Worm (Caenorhabditis elegans) whole organism, L1 larva: ENCODE measurements around the gene bre-3.
A peak's percentile ranks its signal among the peaks of the same experiment; 100 is the strongest.

Experiments used
- ama-1 ChIP-seq: fragments of 150-350 bp; optimal IDR thresholded peaks from 2 replicates; lab custom pipeline; 2014
- ceh-82 ChIP-seq, 3 experiments: fragments of 150-350 bp in 1 of 3; sonication (generic microtip) in 2 of 3; optimal IDR thresholded peaks; 2 replicates each; lab custom pipeline; 2014 to 2017; ENCODE audit warnings: missing biosample characterization in 3 of 3, missing genetic modification characterization in 3 of 3
- ets-5 ChIP-seq: fragments of 200-800 bp; sonication (Bioruptor generic); IDR thresholded peaks from 2 replicates; pipeline ENCODE4 v1.3.6; 2022; ENCODE audit warnings: missing genetic modification characterization, missing compliant biosample characterization
- mep-1 ChIP-seq: fragments of 150-350 bp; optimal IDR thresholded peaks from 2 replicates; lab custom pipeline; 2014; ENCODE audit warnings: missing biosample characterization, missing genetic modification characterization
- nhr-71 ChIP-seq: sonication (generic microtip); optimal IDR thresholded peaks from 2 replicates; lab custom pipeline; 2016; ENCODE audit warnings: mild to moderate bottlenecking, missing genetic modification characterization, moderate library complexity, missing compliant biosample characterization
- pqm-1 ChIP-seq: sonication (generic microtip); optimal IDR thresholded peaks from 3 replicates; lab custom pipeline; 2017; ENCODE audit warnings: missing biosample characterization, missing genetic modification characterization
- unc-62 ChIP-seq: fragments of 150-350 bp; optimal IDR thresholded peaks from 2 replicates; lab custom pipeline; 2014; ENCODE audit warnings: missing biosample characterization, missing genetic modification reagents, missing genetic modification characterization
- ztf-11 ChIP-seq, 2 experiments: sonication (generic microtip); optimal IDR thresholded peaks; 2 replicates each; lab custom pipeline; 2016 to 2017; ENCODE audit warnings: missing genetic modification characterization in 2 of 2, missing biosample characterization in 1 of 2, missing compliant biosample characterization in 1 of 2

ce11 chrIII:9501072-9501471, 15.8 kb upstream of the bre-3 start:
- no peak for TF ChIP-seq ets-5 (GFP tag; lab: Robert Waterston, UW)
- TF ChIP-seq mep-1 (tag; lab: Kevin White, UChicago): no peak
- TF ChIP-seq ceh-82 (tag; optimal IDR thresholded peaks at IDR 0.05; lab: Kevin White, UChicago): no peak
- TF ChIP-seq pqm-1 (tag; lab: Kevin White, UChicago): no peak
- no peak for TF ChIP-seq ztf-11 (tag; optimal IDR thresholded peaks at IDR 0.05; lab: Kevin White, UChicago)
- TF ChIP-seq ama-1 (lab: Kevin White, UChicago): no peak
- TF ChIP-seq unc-62 (GFP tag; lab: Kevin White, UChicago): no peak
- TF ChIP-seq nhr-71 (tag; lab: Kevin White, UChicago): peak; percentile 56
